Worm (Caenorhabditis elegans): ENCODE measurements around the gene F08B12.4.
A peak's percentile ranks its signal among the peaks of the same experiment; 100 is the strongest.

The F08B12.4 gene

ce11 chrX:11407682-11408335 is at the start of gene F08B12.4:
Gene F08B12.4 (minus strand): TSS chrX:11407732.
- TF ChIP-seq elt-2 (tag; optimal IDR thresholded peaks at IDR 0.05), result peak; percentile 5
- no peak for TF ChIP-seq nhr-232 (tag; optimal IDR thresholded peaks at IDR 0.05)
- TF ChIP-seq ceh-22 (tag; optimal IDR thresholded peaks at IDR 0.05), result no peak
- TF ChIP-seq sox-2 (GFP tag; IDR thresholded peaks at IDR 0.05), result no peak
- no peak for TF ChIP-seq tbx-2 (tag; optimal IDR thresholded peaks at IDR 0.05)

ce11 chrX:11456665-11457064 is 49.1 kb upstream of the F08B12.4 start:
- no peak for TF ChIP-seq pat-9 (tag; optimal IDR thresholded peaks at IDR 0.05)
- no peak for TF ChIP-seq ceh-45 (GFP tag; IDR thresholded peaks at IDR 0.05)
- no peak for TF ChIP-seq dve-1 (tag; optimal IDR thresholded peaks at IDR 0.05)
- TF ChIP-seq eyg-1 (tag; optimal IDR thresholded peaks at IDR 0.05), result no peak
- TF ChIP-seq tbx-7 (tag; optimal IDR thresholded peaks at IDR 0.05), result no peak
- no peak for TF ChIP-seq pha-2 (tag; optimal IDR thresholded peaks at IDR 0.05)
- TF ChIP-seq ets-4 (tag; optimal IDR thresholded peaks at IDR 0.05), result no peak
- TF ChIP-seq unc-55 (GFP tag; optimal IDR thresholded peaks at IDR 0.05), result no peak
- TF ChIP-seq K02D7.2 (tag; optimal IDR thresholded peaks at IDR 0.05), result no peak
- no peak for TF ChIP-seq ceh-34 (tag; optimal IDR thresholded peaks at IDR 0.05)
- TF ChIP-seq lin-11 (tag; optimal IDR thresholded peaks at IDR 0.05), result no peak

- TF ChIP-seq ceh-34 (tag; optimal IDR thresholded peaks at IDR 0.05) (no peak), lim-6 (tag; optimal IDR thresholded peaks at IDR 0.05) (no peak), ceh-31 (tag; optimal IDR thresholded peaks at IDR 0.05) (peak; percentile 10), unc-3 (GFP tag; conservative IDR thresholded peaks at IDR 0.05) (no peak), unc-3 (tag; optimal IDR thresholded peaks at IDR 0.05) (no peak), K09A11.1 (tag; optimal IDR thresholded peaks at IDR 0.05; ENCODE audit: insufficient read depth) (no peak), ceh-48 (tag; optimal IDR thresholded peaks at IDR 0.05) (no peak)
Measured at ce11 chrX:11454231-11454630, 46.7 kb upstream of the F08B12.4 start, which contains the start of gene F48C5.2. Gene F48C5.2 (minus strand): TSS chrX:11454331.

ce11 chrX:11452316-11452715 is 44.8 kb upstream of the F08B12.4 start:
- TF ChIP-seq ama-1 (optimal IDR thresholded peaks at IDR 0.05) (no peak), pqm-1 (tag; optimal IDR thresholded peaks at IDR 0.05) (no peak), dve-1 (tag; optimal IDR thresholded peaks at IDR 0.05) (no peak), gmeb-2 (tag; optimal IDR thresholded peaks at IDR 0.05) (no peak), hlh-13 (GFP tag; optimal IDR thresholded peaks at IDR 0.05) (no peak), fkh-10 (GFP tag; optimal IDR thresholded peaks at IDR 0.05) (no peak), pat-9 (tag; optimal IDR thresholded peaks at IDR 0.05) (no peak), dmd-4 (tag; optimal IDR thresholded peaks at IDR 0.05; ENCODE audit: borderline replicate concordance) (no peak), lin-11 (tag; optimal IDR thresholded peaks at IDR 0.05) (no peak), pha-4 (tag; optimal IDR thresholded peaks at IDR 0.05) (no peak), Y22D7AL.16 (tag; optimal IDR thresholded peaks at IDR 0.05) (no peak), elt-2 (tag; optimal IDR thresholded peaks at IDR 0.05) (no peak), ahr-1 (tag; optimal IDR thresholded peaks at IDR 0.05) (no peak), hlh-15 (tag; optimal IDR thresholded peaks at IDR 0.05) (no peak), nhr-11 (tag; optimal IDR thresholded peaks at IDR 0.05) (no peak), sdc-2 (tag; optimal IDR thresholded peaks at IDR 0.05) (no peak), pag-3 (tag; optimal IDR thresholded peaks at IDR 0.05; ENCODE audit: borderline replicate concordance) (no peak)

- TF ChIP-seq che-1 (tag; optimal IDR thresholded peaks at IDR 0.05) (no peak), elt-4 (tag; optimal IDR thresholded peaks at IDR 0.05) (no peak), mec-3 (tag; optimal IDR thresholded peaks at IDR 0.05; ENCODE audit: borderline replicate concordance) (no peak)
Measured at ce11 chrX:11450261-11450660, 42.7 kb upstream of the F08B12.4 start.

Data from whole organism, late embryonic.